Worm (Caenorhabditis elegans) whole organism, early embryonic: ENCODE results near the gene nhr-225.

ENCODE experiments used
- B0310.2 ChIP-seq: sonication (generic microtip); optimal IDR thresholded peaks from 2 replicates; lab custom pipeline; 2016; ENCODE audit warnings: mild to moderate bottlenecking, missing genetic modification characterization, missing compliant biosample characterization
- F13C5.2 ChIP-seq: sonication (generic microtip); optimal IDR thresholded peaks from 2 replicates; lab custom pipeline; 2017; ENCODE audit warnings: mild to moderate bottlenecking, missing genetic modification characterization, inconsistent platforms, missing compliant biosample characterization
- aly-1 ChIP-seq: sonication (generic microtip); optimal IDR thresholded peaks from 2 replicates; lab custom pipeline; 2016; ENCODE audit warnings: missing genetic modification characterization, missing compliant biosample characterization
- ama-1 ChIP-seq: fragments of 150-350 bp; optimal IDR thresholded peaks from 2 replicates; lab custom pipeline; 2014
- ceh-13 ChIP-seq: fragments of 200-800 bp; sonication (Bioruptor generic); optimal IDR thresholded peaks from 2 replicates; lab custom pipeline; 2018; ENCODE audit warnings: mild to moderate bottlenecking, missing genetic modification characterization, missing compliant biosample characterization
- ceh-36 ChIP-seq: sonication (generic microtip); optimal IDR thresholded peaks from 2 replicates; lab custom pipeline; 2016; ENCODE audit warnings: missing genetic modification characterization, inconsistent platforms, missing compliant biosample characterization
- ets-7 ChIP-seq: sonication (generic microtip); optimal IDR thresholded peaks from 2 replicates; lab custom pipeline; 2016; ENCODE audit warnings: missing genotype, missing genetic modification characterization, missing compliant biosample characterization
- flt-1 ChIP-seq: fragments of 200-800 bp; sonication (Bioruptor generic); IDR thresholded peaks from 2 replicates; pipeline ENCODE4 v1.3.6; 2022; ENCODE audit warnings: missing genetic modification characterization, missing compliant biosample characterization
- hmbx-1 ChIP-seq: sonication (generic microtip); optimal IDR thresholded peaks from 2 replicates; lab custom pipeline; 2016; ENCODE audit warnings: mild to moderate bottlenecking, missing genetic modification characterization, missing compliant biosample characterization
- hmg-4 ChIP-seq: fragments of 200-800 bp; sonication (Bioruptor generic); optimal IDR thresholded peaks from 2 replicates; lab custom pipeline; 2018; ENCODE audit warnings: mild to moderate bottlenecking, missing genetic modification characterization, missing compliant biosample characterization
- hnd-1 ChIP-seq: sonication (generic microtip); optimal IDR thresholded peaks from 2 replicates; lab custom pipeline; 2016; ENCODE audit warnings: missing genetic modification characterization, missing compliant biosample characterization
- pes-1 ChIP-seq: fragments of 200-800 bp; sonication (Bioruptor generic); IDR thresholded peaks from 2 replicates; pipeline ENCODE4 v1.3.6; 2022; ENCODE audit warnings: missing genetic modification reagents, missing genetic modification characterization, missing compliant biosample characterization
- scrt-1 ChIP-seq: fragments of 200-800 bp; sonication (Bioruptor generic); IDR thresholded peaks from 2 replicates; pipeline ENCODE4 v1.3.6; 2022; ENCODE audit warnings: missing genetic modification characterization, missing compliant biosample characterization
- sea-1 ChIP-seq: fragments of 200-800 bp; sonication (Bioruptor generic); conservative IDR thresholded peaks from 2 replicates; pipeline ENCODE4 v1.3.6; 2022; ENCODE audit warnings: missing genetic modification characterization, missing compliant biosample characterization
- tbx-11 ChIP-seq: fragments of 200-800 bp; sonication (Bioruptor generic); IDR thresholded peaks from 2 replicates; pipeline ENCODE4 v1.3.6; 2022; ENCODE audit warnings: missing genetic modification characterization, missing compliant biosample characterization
- tbx-37 ChIP-seq: fragments of 200-800 bp; sonication (Bioruptor generic); conservative IDR thresholded peaks from 2 replicates; pipeline ENCODE4 v1.3.6; 2022; ENCODE audit warnings: missing genetic modification reagents, missing genetic modification characterization, missing compliant biosample characterization
- tra-4 ChIP-seq: sonication (generic microtip); optimal IDR thresholded peaks from 2 replicates; lab custom pipeline; 2017; ENCODE audit warnings: missing genetic modification characterization, missing compliant biosample characterization

The nhr-225 gene

DNA sequence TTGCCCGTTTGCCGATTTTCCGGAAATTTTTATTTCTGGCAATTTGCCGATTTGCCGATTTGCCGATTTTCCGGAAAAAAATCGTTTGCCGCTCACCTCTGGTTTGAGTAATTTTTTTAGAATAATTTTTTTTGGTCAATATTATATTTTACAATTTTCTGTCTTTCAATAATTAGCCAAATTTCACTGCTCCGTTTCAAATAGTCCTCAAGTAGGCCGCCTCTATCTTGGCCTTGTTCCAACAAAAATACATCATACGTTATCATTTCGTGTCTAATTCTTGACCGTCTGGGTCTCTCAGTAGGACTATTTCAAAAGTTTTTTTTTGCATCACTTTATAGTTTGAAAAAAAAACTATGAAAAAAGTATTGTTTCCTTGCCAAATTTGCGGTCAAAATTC is 2.0 kb upstream of the nhr-225 start, which contains the start of gene nhr-115:
Gene nhr-115, plus strand, starts transcription at position 301 of the 400 bp plus-strand sequence.
- TF ChIP-seq flt-1 (GFP tag; lab: Robert Waterston, UW) (no peak), hnd-1 (tag; lab: Kevin White, UChicago) (no peak), scrt-1 (GFP tag; lab: Robert Waterston, UW) (no peak), pes-1 (GFP tag; lab: Robert Waterston, UW) (no peak), hmbx-1 (tag; lab: Kevin White, UChicago) (no peak), ceh-36 (tag; lab: Kevin White, UChicago) (no peak), ets-7 (tag; lab: Kevin White, UChicago) (no peak), hmg-4 (GFP tag; lab: Kevin White, UChicago) (no peak)

DNA sequence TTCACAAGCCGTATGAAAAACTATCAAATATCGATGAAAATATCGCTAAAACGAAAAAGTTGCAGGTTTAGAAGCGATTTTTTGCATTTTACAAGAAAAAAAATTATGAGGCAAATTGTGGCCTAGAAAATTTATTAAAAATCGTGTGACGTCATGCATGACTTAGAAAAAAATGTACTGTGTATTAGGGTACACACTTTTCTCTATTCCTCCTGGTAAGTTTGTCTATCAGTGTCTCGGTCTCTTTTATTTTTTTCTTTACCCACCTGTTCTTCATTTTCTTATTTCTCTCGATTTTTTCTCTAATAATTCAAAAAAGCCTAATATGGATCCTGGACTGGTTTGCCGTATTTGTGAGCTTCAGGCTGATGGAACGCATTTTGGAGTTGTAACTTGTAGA is 5.2 kb downstream of the nhr-225 start, which contains the start of gene nhr-227:
Gene nhr-227, plus strand, starts transcription at position 326 of the 400 bp plus-strand sequence.
- TF ChIP-seq B0310.2 (tag; lab: Kevin White, UChicago) (no peak), ets-7 (tag; lab: Kevin White, UChicago) (no peak), hnd-1 (tag; lab: Kevin White, UChicago) (no peak)

DNA sequence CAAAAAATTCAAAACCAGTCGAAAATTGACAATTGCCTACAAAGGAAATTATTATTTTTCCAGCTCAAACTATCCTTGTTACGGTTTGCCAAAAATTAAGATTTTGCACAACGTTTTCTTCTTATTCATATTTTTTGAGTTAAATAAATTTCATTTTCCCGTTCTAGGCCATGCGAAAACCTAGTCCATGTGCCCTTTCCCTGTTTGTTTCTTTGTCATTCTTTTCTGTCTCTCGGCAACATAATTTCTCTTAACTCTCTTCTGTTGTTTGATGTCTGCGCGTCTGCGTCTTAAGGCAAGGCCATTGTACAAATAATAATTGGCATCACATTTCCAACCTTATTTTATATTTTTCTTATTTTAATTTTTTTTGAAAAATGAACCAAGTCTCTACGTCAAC is 8.8 kb downstream of the nhr-225 start, which contains the start of gene nhr-228:
Gene nhr-228, plus strand, starts transcription at position 261 of the 400 bp plus-strand sequence.
- TF ChIP-seq hmbx-1 (tag; lab: Kevin White, UChicago), result no peak

DNA sequence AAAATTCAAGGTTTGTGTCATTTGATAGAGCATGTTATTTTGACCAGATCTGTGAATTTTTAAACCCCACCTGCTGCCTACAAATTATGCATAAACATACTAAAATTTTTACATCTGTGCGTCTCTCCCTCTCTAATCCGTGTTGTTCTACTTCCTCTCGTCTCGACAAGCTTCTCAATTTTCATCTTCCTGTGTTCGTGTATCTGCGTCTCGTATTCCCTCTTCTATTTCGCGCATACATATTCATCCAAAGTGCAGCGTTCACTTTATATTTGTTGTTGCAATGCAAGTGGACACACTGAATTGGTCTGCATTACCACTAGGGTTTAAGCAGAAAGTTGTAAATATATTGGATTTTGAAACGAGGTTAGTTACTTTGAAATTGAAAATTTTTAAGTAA is 11.7 kb downstream of the nhr-225 start, which contains the start of gene fbxa-137:
Gene fbxa-137, plus strand, starts transcription at position 274 of the 400 bp plus-strand sequence.
- TF ChIP-seq tbx-11 (no peak), pes-1 (GFP tag; lab: Robert Waterston, UW) (no peak), sea-1 (no peak), hmg-4 (GFP tag; lab: Kevin White, UChicago) (no peak), B0310.2 (tag; lab: Kevin White, UChicago) (no peak), ets-7 (tag; lab: Kevin White, UChicago) (no peak), aly-1 (no peak), F13C5.2 (tag; lab: Kevin White, UChicago) (no peak)

DNA sequence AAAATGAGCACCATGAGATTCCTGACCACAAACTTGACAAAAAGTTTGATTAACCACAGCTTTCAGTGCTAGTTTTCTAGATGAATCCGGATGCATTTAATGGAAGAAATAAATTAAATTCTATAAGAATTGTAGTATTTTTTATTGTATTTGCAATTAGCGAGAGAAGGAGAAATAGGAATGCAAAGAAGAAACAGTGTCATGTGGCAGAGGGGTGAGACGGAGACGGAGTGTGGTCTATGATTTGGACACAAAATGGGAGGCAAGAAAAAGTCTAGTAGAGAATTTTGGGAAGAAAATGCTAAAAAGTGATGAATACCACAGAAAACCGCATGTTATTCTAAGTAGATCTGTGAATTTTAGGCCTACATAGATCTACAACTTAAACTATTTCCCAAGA is 12.2 kb downstream of the nhr-225 start, which contains the start of gene nhr-59:
Gene nhr-59, minus strand, starts transcription at position 214 of the 400 bp plus-strand sequence.
- TF ChIP-seq ama-1 (lab: Kevin White, UChicago) (no peak), ceh-13 (no peak), B0310.2 (tag; lab: Kevin White, UChicago) (no peak), ceh-36 (tag; lab: Kevin White, UChicago) (no peak), tra-4 (no peak), ets-7 (tag; lab: Kevin White, UChicago) (no peak), scrt-1 (GFP tag; lab: Robert Waterston, UW) (no peak), F13C5.2 (tag; lab: Kevin White, UChicago) (no peak), aly-1 (no peak), tbx-37 (GFP tag; lab: Robert Waterston, UW) (no peak), hnd-1 (tag; lab: Kevin White, UChicago) (no peak), sea-1 (no peak), hmbx-1 (tag; lab: Kevin White, UChicago) (no peak), hmg-4 (GFP tag; lab: Kevin White, UChicago) (no peak), tbx-11 (no peak)

DNA sequence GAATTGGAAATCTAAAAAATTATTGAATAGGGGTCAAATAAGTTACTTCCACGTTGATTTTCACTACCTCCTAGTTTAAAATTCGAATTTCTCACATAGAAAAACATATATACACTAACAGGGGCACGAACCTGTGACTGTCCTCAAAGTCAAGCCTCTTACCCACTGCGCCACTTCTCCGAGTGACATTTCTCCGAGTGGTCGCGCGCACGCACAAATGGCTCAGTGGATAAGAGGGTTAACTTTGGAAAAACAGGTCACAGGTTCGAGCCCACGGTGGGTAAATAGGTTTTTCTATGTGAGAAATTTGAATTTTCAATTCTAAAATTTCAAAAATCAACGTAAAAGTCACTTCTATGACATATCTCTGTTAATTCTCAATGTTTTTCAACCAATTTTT is 13.0 kb downstream of the nhr-225 start:
- TF ChIP-seq flt-1 (GFP tag; lab: Robert Waterston, UW) (no peak), tbx-37 (GFP tag; lab: Robert Waterston, UW) (no peak), hnd-1 (tag; lab: Kevin White, UChicago) (no peak), B0310.2 (tag; lab: Kevin White, UChicago) (no peak), pes-1 (GFP tag; lab: Robert Waterston, UW) (no peak), tra-4 (no peak), hmg-4 (GFP tag; lab: Kevin White, UChicago) (no peak), aly-1 (no peak)

DNA sequence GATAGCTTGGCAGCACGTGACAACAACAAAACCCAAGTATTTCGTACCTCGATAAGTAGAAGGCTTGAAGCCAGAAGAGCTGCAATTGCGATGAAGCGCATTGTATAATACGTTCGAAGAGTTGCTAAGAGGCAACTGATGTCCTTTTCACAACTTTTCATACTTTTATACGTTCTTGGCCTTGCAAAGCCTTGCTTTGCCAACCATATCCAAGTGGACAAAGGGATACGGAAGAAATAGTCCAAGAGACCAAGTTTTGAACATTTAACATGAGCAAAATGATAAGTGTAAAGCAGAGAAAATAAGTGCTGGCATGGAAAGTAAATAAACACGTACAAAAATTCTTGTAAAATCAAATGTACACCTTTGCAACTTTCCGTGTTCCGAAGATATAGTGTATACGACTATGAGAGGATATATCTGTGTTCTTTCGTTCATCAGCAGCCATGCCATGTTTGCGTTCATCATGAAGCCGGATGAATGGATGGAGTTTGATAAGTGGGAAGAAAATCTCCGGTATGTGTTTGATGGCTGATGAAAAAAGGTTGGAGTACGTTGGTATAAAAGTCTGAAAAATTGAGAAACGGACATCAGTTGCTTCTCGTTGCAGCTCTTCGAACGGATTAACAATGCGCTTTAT is 15.9 kb downstream of the nhr-225 start, which contains the start of the genes Y5H2A.4 and abu-4:
Gene Y5H2A.4, minus strand, starts transcription at position 101 of the 640 bp plus-strand sequence.
Gene abu-4, plus strand, starts transcription at position 590 of the 640 bp plus-strand sequence.
- no peak for TF ChIP-seq sea-1
- no peak for TF ChIP-seq hmbx-1 (tag; lab: Kevin White, UChicago)
- no peak for TF ChIP-seq tbx-11
- TF ChIP-seq pes-1 (GFP tag; lab: Robert Waterston, UW), result no peak
- TF ChIP-seq hnd-1 (tag; lab: Kevin White, UChicago), result no peak
- TF ChIP-seq ceh-13, result no peak

DNA sequence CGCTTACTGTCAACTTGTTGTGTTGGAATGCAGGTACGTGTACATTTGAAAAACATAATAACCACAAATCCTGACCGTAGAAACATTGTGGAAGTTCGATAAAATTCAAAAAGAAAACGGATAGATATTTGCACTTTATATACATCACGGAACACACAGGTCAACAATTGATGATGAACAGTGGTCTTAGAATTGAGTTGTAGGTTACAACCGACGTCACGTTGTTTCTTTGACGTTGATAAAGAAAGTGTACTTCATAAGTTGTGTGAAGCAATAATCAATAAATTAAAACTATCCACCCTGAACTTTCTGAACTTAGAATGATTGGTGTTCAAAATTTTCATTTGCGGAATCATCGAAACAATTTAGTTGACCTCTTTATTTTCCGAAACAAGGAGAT is 18.5 kb downstream of the nhr-225 start, which contains the start of gene Y5H2A.1:
Gene Y5H2A.1, minus strand, starts transcription at position 101 of the 400 bp plus-strand sequence.
- no peak for TF ChIP-seq B0310.2 (tag; lab: Kevin White, UChicago)
- no peak for TF ChIP-seq hmg-4 (GFP tag; lab: Kevin White, UChicago)
- TF ChIP-seq sea-1, result no peak

DNA sequence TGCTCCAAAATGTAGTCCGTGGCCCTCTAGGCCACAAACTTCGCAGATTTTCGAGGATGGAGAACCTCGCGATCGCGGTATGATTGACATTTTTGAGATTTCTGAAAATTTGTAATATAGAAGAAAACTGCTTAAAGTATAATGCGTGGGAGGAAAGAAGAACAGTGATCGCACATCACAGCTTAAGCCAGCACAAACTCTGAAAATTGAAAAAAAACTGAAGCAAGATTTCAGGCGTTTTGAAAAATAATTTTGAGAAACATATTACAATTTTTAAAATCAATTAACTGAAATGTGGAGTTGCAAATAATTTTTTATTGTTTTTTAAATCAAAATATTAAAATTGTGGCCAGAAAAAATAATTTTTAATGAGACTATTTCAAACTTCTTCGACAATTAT is 23.3 kb downstream of the nhr-225 start, which contains the start of gene nhr-275:
Gene nhr-275, minus strand, starts transcription at position 101 of the 400 bp plus-strand sequence.
- TF ChIP-seq scrt-1 (GFP tag; lab: Robert Waterston, UW) (no peak), ama-1 (lab: Kevin White, UChicago) (no peak), ceh-36 (tag; lab: Kevin White, UChicago) (no peak), ceh-13 (no peak), aly-1 (no peak), pes-1 (GFP tag; lab: Robert Waterston, UW) (no peak), F13C5.2 (tag; lab: Kevin White, UChicago) (no peak), tbx-37 (GFP tag; lab: Robert Waterston, UW) (no peak)
